Worm (Caenorhabditis elegans) whole organism, early embryonic: Measurements from ENCODE around the gene tbc-6.
A peak's percentile ranks its signal among the peaks of the same experiment; 100 is the strongest.

Experiments
- B0310.2 ChIP-seq: sonication (generic microtip); optimal IDR thresholded peaks from 2 replicates; lab custom pipeline; 2016; ENCODE audit warnings: mild to moderate bottlenecking, missing genetic modification characterization, missing compliant biosample characterization
- F13C5.2 ChIP-seq: sonication (generic microtip); optimal IDR thresholded peaks from 2 replicates; lab custom pipeline; 2017; ENCODE audit warnings: mild to moderate bottlenecking, missing genetic modification characterization, inconsistent platforms, missing compliant biosample characterization
- aly-1 ChIP-seq: sonication (generic microtip); optimal IDR thresholded peaks from 2 replicates; lab custom pipeline; 2016; ENCODE audit warnings: missing genetic modification characterization, missing compliant biosample characterization
- ama-1 ChIP-seq: fragments of 150-350 bp; optimal IDR thresholded peaks from 2 replicates; lab custom pipeline; 2014
- ceh-13 ChIP-seq: fragments of 200-800 bp; sonication (Bioruptor generic); optimal IDR thresholded peaks from 2 replicates; lab custom pipeline; 2018; ENCODE audit warnings: mild to moderate bottlenecking, missing genetic modification characterization, missing compliant biosample characterization
- ceh-36 ChIP-seq: sonication (generic microtip); optimal IDR thresholded peaks from 2 replicates; lab custom pipeline; 2016; ENCODE audit warnings: missing genetic modification characterization, inconsistent platforms, missing compliant biosample characterization
- ets-7 ChIP-seq: sonication (generic microtip); optimal IDR thresholded peaks from 2 replicates; lab custom pipeline; 2016; ENCODE audit warnings: missing genotype, missing genetic modification characterization, missing compliant biosample characterization
- flt-1 ChIP-seq: fragments of 200-800 bp; sonication (Bioruptor generic); IDR thresholded peaks from 2 replicates; pipeline ENCODE4 v1.3.6; 2022; ENCODE audit warnings: missing genetic modification characterization, missing compliant biosample characterization
- hmbx-1 ChIP-seq: sonication (generic microtip); optimal IDR thresholded peaks from 2 replicates; lab custom pipeline; 2016; ENCODE audit warnings: mild to moderate bottlenecking, missing genetic modification characterization, missing compliant biosample characterization
- hmg-4 ChIP-seq: fragments of 200-800 bp; sonication (Bioruptor generic); optimal IDR thresholded peaks from 2 replicates; lab custom pipeline; 2018; ENCODE audit warnings: mild to moderate bottlenecking, missing genetic modification characterization, missing compliant biosample characterization
- hnd-1 ChIP-seq: sonication (generic microtip); optimal IDR thresholded peaks from 2 replicates; lab custom pipeline; 2016; ENCODE audit warnings: missing genetic modification characterization, missing compliant biosample characterization
- pes-1 ChIP-seq: fragments of 200-800 bp; sonication (Bioruptor generic); IDR thresholded peaks from 2 replicates; pipeline ENCODE4 v1.3.6; 2022; ENCODE audit warnings: missing genetic modification reagents, missing genetic modification characterization, missing compliant biosample characterization
- scrt-1 ChIP-seq: fragments of 200-800 bp; sonication (Bioruptor generic); IDR thresholded peaks from 2 replicates; pipeline ENCODE4 v1.3.6; 2022; ENCODE audit warnings: missing genetic modification characterization, missing compliant biosample characterization
- sea-1 ChIP-seq: fragments of 200-800 bp; sonication (Bioruptor generic); conservative IDR thresholded peaks from 2 replicates; pipeline ENCODE4 v1.3.6; 2022; ENCODE audit warnings: missing genetic modification characterization, missing compliant biosample characterization
- tbx-11 ChIP-seq: fragments of 200-800 bp; sonication (Bioruptor generic); IDR thresholded peaks from 2 replicates; pipeline ENCODE4 v1.3.6; 2022; ENCODE audit warnings: missing genetic modification characterization, missing compliant biosample characterization
- tbx-37 ChIP-seq: fragments of 200-800 bp; sonication (Bioruptor generic); conservative IDR thresholded peaks from 2 replicates; pipeline ENCODE4 v1.3.6; 2022; ENCODE audit warnings: missing genetic modification reagents, missing genetic modification characterization, missing compliant biosample characterization
- tra-4 ChIP-seq: sonication (generic microtip); optimal IDR thresholded peaks from 2 replicates; lab custom pipeline; 2017; ENCODE audit warnings: missing genetic modification characterization, missing compliant biosample characterization

Gene tbc-6

DNA sequence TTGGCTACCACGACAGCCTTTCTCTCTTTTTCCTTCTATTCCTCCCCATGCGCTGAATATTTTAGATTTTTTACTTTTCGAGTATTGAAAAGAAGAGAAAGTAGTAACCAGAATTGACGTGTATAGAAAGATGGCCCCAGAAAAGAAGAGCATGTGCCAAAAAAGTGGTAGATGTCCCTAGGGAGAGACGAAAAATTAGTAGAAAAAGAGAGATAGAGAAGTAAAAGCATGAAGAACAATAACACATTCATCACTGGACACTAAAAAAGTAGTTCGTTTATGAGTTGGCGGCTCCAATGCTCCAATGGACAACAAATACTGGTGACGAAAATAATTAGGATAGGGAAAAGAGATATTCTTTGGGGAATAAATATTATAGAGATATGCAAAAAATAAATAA is 35.4 kb upstream of the tbc-6 start:
- TF ChIP-seq tbx-11 (GFP tag; lab: Robert Waterston, UW) (no peak), flt-1 (no peak), hmbx-1 (tag; lab: Kevin White, UChicago) (no peak), scrt-1 (GFP tag; lab: Robert Waterston, UW) (no peak), tra-4 (tag; lab: Kevin White, UChicago) (no peak), ama-1 (no peak), B0310.2 (no peak), ets-7 (no peak), hnd-1 (tag; lab: Kevin White, UChicago) (no peak), ceh-36 (tag; lab: Kevin White, UChicago) (no peak)

DNA sequence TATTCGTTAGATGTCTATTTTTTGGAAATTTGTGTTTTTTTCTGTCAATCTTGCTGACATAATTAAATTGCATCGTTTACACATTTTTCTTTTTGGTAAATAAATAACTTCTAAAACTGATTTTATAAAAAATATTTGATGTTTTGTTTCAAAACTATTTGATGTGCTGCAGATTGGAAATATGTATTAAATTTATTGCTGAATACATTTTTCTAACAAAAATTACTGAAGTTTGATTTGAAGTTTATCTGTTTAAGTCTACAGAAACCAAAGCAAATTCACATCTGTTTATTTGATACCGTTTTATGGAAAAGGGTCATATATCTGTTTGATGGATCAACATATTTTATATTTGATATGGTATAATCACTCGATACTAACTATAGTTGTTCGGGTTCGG is 31.6 kb upstream of the tbc-6 start:
- TF ChIP-seq F13C5.2 (no peak), ceh-13 (no peak), ama-1 (no peak), ceh-36 (tag; lab: Kevin White, UChicago) (no peak), ets-7 (no peak), scrt-1 (GFP tag; lab: Robert Waterston, UW) (no peak), B0310.2 (no peak), pes-1 (GFP tag; lab: Robert Waterston, UW) (no peak), tbx-11 (GFP tag; lab: Robert Waterston, UW) (no peak), hmbx-1 (tag; lab: Kevin White, UChicago) (no peak)

DNA sequence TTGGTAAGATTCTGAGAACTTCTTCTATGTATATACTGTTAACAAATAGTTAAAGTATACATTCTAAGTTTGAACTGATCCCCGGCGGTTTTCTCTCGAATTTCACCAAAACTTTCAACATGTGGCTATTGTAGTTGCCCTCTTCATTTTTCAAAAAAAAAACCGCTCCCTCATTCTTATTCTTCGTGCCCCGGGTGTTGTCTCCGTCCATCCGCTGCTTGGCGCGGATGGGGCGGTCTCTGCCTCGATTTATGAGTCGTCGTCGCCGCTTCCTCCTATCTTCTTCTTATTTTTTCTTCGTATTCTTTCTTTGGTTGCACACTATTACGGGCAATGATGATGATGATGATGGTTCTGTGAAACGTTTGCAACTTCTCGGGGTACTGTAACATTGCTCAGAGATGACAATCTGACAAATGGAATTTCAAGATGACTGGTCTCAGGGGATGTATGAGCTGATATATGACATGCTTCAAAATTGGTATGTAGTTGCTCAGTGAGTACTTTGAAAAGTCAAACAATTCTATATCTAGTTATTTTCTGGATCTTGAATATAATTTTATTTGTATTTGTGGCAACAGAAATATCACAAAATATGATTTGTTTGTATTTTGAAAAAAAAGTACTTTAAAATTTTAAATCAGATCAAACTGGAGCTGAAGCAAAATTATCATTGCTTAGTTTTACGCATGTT is 27.5 kb upstream of the tbc-6 start:
- TF ChIP-seq aly-1 (tag; lab: Kevin White, UChicago) (no peak), scrt-1 (GFP tag; lab: Robert Waterston, UW) (no peak), tra-4 (tag; lab: Kevin White, UChicago) (no peak), flt-1 (no peak), tbx-11 (GFP tag; lab: Robert Waterston, UW) (no peak), ceh-13 (no peak), B0310.2 (no peak), hnd-1 (tag; lab: Kevin White, UChicago) (no peak), hmbx-1 (tag; lab: Kevin White, UChicago) (no peak), hmg-4 (no peak), pes-1 (GFP tag; lab: Robert Waterston, UW) (no peak), sea-1 (GFP tag; lab: Robert Waterston, UW) (no peak), F13C5.2 (no peak), ceh-36 (tag; lab: Kevin White, UChicago) (no peak), tbx-37 (no peak), ets-7 (no peak), ama-1 (no peak)

DNA sequence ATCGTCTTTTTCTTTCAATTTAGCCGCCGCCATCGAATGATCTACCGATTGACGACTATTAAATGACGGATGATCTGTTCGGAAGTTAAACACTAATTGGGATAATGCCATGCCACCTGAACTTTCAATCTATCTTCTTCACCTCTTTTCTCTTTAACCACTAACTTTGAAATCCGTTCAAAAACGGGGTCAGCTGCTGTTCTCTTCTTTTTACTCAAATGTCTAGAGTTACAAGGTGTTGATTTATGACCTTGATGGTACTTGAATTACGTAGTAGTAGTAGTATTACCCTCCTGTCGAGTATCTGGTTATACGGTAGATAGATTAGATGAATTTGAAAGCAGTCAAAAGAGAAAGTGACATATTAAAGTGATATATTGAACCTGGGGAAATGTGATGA is 26.8 kb upstream of the tbc-6 start:
- TF ChIP-seq tbx-11 (GFP tag; lab: Robert Waterston, UW) (no peak), F13C5.2 (no peak), B0310.2 (no peak), hmg-4 (no peak), hnd-1 (tag; lab: Kevin White, UChicago) (no peak), tbx-37 (no peak), ceh-36 (tag; lab: Kevin White, UChicago) (no peak), aly-1 (tag; lab: Kevin White, UChicago) (no peak), flt-1 (no peak), ets-7 (no peak), hmbx-1 (tag; lab: Kevin White, UChicago) (no peak), scrt-1 (GFP tag; lab: Robert Waterston, UW) (no peak), ceh-13 (no peak), sea-1 (GFP tag; lab: Robert Waterston, UW) (no peak), tra-4 (tag; lab: Kevin White, UChicago) (no peak), pes-1 (GFP tag; lab: Robert Waterston, UW) (no peak)

DNA sequence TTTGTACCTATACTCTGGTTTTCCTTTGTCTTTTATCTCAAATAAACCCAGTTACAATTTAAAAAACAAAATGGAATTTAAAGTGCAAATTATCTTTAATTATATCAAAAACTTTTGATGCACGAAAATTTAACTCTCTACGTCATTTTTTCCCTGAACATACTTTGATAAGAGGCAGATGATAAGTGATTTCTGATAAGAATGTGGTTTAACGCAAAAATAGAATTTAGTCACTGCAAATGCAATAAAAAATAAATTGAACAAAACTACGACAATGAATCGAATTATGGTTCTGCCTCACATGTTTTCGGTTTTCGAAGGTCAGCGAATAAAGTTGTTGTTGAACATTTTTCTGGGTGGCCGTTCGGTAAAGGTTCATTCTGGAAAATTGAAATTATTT is 26.1 kb upstream of the tbc-6 start:
- no peak for TF ChIP-seq hmbx-1 (tag; lab: Kevin White, UChicago)
- TF ChIP-seq scrt-1 (GFP tag; lab: Robert Waterston, UW): no peak

DNA sequence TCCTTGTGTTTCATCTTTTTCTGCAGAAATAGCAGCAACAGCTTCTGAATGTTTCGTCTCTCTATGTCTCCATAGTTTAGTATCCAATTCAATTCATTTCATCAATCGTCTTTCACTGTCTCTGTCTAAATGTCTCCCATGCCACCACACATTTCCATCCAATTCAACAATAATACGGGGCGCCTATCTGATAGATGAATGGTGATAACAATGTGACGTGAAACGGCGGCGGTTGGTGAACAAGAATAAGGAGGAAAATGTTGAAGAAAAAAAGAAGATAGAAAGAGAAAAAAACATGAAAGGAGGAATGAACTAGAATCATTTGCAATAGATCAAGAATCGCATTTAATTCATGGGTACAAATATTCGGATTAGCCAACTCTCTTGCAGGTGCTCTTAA is 25.6 kb upstream of the tbc-6 start:
- TF ChIP-seq ceh-36 (tag; lab: Kevin White, UChicago): no peak
- no peak for TF ChIP-seq ceh-13
- no peak for TF ChIP-seq sea-1 (GFP tag; lab: Robert Waterston, UW)
- TF ChIP-seq hmbx-1 (tag; lab: Kevin White, UChicago): no peak
- TF ChIP-seq tbx-37: no peak
- TF ChIP-seq aly-1 (tag; lab: Kevin White, UChicago): no peak

DNA sequence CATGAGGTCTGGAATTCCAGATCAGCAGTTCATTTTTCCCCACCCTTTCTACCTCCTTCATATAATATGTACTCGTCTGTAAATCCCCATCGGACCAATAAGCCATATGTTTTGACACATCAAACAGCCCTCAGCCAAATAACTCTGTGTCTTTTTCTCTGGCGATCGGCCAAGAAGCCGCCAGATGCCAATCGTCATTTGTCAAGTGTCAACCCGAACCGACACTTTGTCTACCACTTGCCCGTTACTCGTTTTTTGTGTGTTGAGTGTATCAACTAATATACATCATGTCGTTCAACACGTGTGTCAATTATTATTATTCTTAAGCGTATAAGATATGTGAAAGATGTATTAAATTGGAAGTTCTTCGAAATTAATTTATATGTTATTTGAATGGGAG is 24.7 kb upstream of the tbc-6 start:
- no peak for TF ChIP-seq ets-7
- TF ChIP-seq hnd-1 (tag; lab: Kevin White, UChicago): no peak

DNA sequence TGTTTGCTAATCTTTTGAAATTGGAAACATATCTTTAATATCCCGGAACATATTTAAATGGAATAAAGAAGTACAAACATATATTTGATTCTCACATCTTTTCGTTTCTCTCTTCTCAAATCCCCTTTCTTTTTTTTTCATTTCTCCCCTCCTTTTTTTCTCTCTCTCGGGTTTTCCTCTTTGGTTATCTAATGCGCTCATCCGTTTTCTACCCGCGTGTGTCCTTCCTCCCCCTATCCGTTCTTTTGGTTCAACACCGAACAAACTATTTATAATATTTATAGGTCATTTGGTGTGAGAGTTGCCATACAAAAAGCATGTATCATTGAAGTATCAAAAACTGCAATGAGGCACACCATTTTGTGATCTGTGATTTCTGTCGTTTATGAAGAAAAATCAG is 24.0 kb upstream of the tbc-6 start:
- TF ChIP-seq pes-1 (GFP tag; lab: Robert Waterston, UW) (no peak), F13C5.2 (peak; percentile 4)

DNA sequence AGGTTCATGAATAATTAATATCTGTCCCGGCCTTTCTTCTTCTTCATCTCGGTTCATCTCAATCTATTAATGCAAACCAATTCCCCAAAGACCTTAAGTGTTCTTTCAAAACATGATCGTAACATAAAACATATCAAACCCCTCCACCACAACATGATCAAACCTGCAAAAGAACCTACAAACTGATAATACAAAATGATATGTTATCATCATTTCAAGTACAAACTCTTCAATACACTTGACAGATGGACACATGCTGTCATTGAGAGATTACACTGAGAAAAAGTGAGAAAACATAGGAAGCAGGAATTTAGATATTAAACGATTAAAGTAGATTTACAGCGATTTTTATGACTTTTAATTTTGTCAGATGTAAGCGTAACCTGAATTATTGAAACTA is 23.4 kb upstream of the tbc-6 start:
- no peak for TF ChIP-seq hmg-4
- no peak for TF ChIP-seq ama-1
- no peak for TF ChIP-seq B0310.2
- no peak for TF ChIP-seq sea-1 (GFP tag; lab: Robert Waterston, UW)
- no peak for TF ChIP-seq aly-1 (tag; lab: Kevin White, UChicago)
- no peak for TF ChIP-seq F13C5.2
- TF ChIP-seq pes-1 (GFP tag; lab: Robert Waterston, UW): no peak
- no peak for TF ChIP-seq tra-4 (tag; lab: Kevin White, UChicago)
- TF ChIP-seq ceh-36 (tag; lab: Kevin White, UChicago): no peak
- TF ChIP-seq ets-7: no peak
- no peak for TF ChIP-seq tbx-37
- no peak for TF ChIP-seq tbx-11 (GFP tag; lab: Robert Waterston, UW)
